Fruit fly (Drosophila melanogaster): Measurements from ENCODE around the gene CG9813.
A peak's percentile ranks its signal among the peaks of the same experiment; 100 is the strongest.

dm6 chr3R:13364175-13365174 is 15.1 kb downstream of the CG9813 start, which contains the start of gene Dic1:
- TF ChIP-seq lola (GFP tag; optimal IDR thresholded peaks at IDR 0.05) (no peak), Myc (optimal IDR thresholded peaks at IDR 0.05) (no peak), Abd-B (GFP tag; optimal IDR thresholded peaks at IDR 0.05) (no peak), foxo (GFP tag; optimal IDR thresholded peaks at IDR 0.05) (peak in 1 of 2 experiments; percentile 98), br (GFP tag; optimal IDR thresholded peaks at IDR 0.05) (peak; percentile 96), usp (GFP tag; optimal IDR thresholded peaks at IDR 0.05) (no peak), OdsH (GFP tag; optimal IDR thresholded peaks at IDR 0.05) (peak; percentile 98), brk (GFP tag; optimal IDR thresholded peaks at IDR 0.05) (peak; percentile 92), tai (GFP tag; optimal IDR thresholded peaks at IDR 0.05) (peak; percentile 93), GATAd (GFP tag; optimal IDR thresholded peaks at IDR 0.05) (peak; percentile 39), dl (GFP tag; optimal IDR thresholded peaks at IDR 0.05; ENCODE audit: insufficient read depth in 1 of 2, partially characterized antibody in 2 of 2) (peak; percentile 93 to 94)

Data from whole organism, wandering third instar larva.